Worm (Caenorhabditis elegans): Measurements from ENCODE around the gene K02F3.12.

DNA sequence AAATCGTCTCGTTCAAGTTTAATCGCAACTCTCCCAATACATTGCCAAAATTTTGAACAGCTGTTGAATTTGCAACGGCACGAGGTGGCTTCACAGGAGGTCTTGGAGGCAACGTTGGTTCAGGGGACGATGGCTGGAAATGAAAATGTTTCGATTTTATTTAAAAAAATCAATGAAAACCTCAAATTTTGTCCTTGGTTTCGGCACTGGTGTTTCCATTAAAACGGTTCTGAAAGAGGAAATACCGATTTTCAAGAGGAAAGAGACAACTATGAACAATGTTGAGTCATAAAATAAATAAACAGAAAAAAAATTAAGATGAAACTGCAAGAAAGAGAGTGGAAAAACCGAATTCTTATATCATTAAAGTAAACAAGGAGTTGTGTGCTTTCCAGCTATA, 51.0 kb downstream of the K02F3.12 start, which contains the start of gene F23H11.4:
- TF ChIP-seq nhr-80 (tag; optimal IDR thresholded peaks at IDR 0.05) (no peak), F55B11.4 (tag; optimal IDR thresholded peaks at IDR 0.05; ENCODE audit: borderline replicate concordance, insufficient read depth) (no peak), ztf-25 (GFP tag; IDR thresholded peaks at IDR 0.05) (no peak), hlh-26 (GFP tag; conservative IDR thresholded peaks at IDR 0.05) (no peak), lin-40 (tag; optimal IDR thresholded peaks at IDR 0.05) (no peak), nfya-1 (tag; optimal IDR thresholded peaks at IDR 0.05; ENCODE audit: borderline replicate concordance, insufficient read depth) (no peak), lsl-1 (GFP tag; optimal IDR thresholded peaks at IDR 0.05) (no peak), F49E8.2 (tag; optimal IDR thresholded peaks at IDR 0.05; ENCODE audit: insufficient read depth) (no peak), ztf-18 (tag; optimal IDR thresholded peaks at IDR 0.05) (no peak), B0261.1 (tag; optimal IDR thresholded peaks at IDR 0.05) (no peak)

Measured in whole organism, young adult.